Fruit fly (Drosophila melanogaster) whole organism, wandering third instar larva: ENCODE results near the gene CG7878.

ENCODE experiments used
- Abd-B ChIP-seq: fragments of >200 bp; optimal IDR thresholded peaks from 2 replicates; lab custom pipeline; 2017; ENCODE audit warnings: missing biosample characterization, missing genetic modification characterization
- CG32264 ChIP-seq: fragments of 200-800 bp; sonication (Bioruptor generic); optimal IDR thresholded peaks from 2 replicates; lab custom pipeline; 2016; ENCODE audit warnings: missing biosample characterization, missing genetic modification characterization
- CG9705 ChIP-seq: fragments of 200-800 bp; sonication (Bioruptor generic); optimal IDR thresholded peaks from 2 replicates; lab custom pipeline; 2018; ENCODE audit warnings: missing biosample characterization, mild to moderate bottlenecking, missing genetic modification characterization
- CrebA ChIP-seq: fragments of 200-800 bp; sonication (Bioruptor generic); optimal IDR thresholded peaks from 2 replicates; lab custom pipeline; 2016; ENCODE audit warnings: missing biosample characterization, mild to moderate bottlenecking, missing genetic modification characterization, borderline replicate concordance
- Dfd ChIP-seq: fragments of >200 bp; optimal IDR thresholded peaks from 2 replicates; lab custom pipeline; 2017; ENCODE audit warnings: missing biosample characterization, missing genetic modification characterization
- Dif ChIP-seq: fragments of 200-275, 200-300 bp; sonication (Bioruptor generic); optimal IDR thresholded peaks from 2 replicates; lab custom pipeline; 2018; ENCODE audit warnings: missing biosample characterization, missing genetic modification characterization; ENCODE audit not compliant: partially characterized antibody
- GATAd ChIP-seq: sonication (Bioruptor generic); optimal IDR thresholded peaks from 2 replicates; lab custom pipeline; 2016; ENCODE audit warnings: missing biosample characterization, missing genetic modification characterization
- HLH106 ChIP-seq: fragments of 200-800 bp; optimal IDR thresholded peaks from 3 replicates; lab custom pipeline; 2019; ENCODE audit warnings: missing biosample characterization, mild to moderate bottlenecking, missing genetic modification characterization, moderate library complexity
- Hnf4 ChIP-seq: fragments of 200-800 bp; sonication (Bioruptor generic); optimal IDR thresholded peaks from 2 replicates; lab custom pipeline; 2016; ENCODE audit warnings: missing biosample characterization, mild to moderate bottlenecking, missing genetic modification characterization
- Hr78 ChIP-seq: fragments of >200 bp; optimal IDR thresholded peaks from 2 replicates; lab custom pipeline; 2017; ENCODE audit warnings: missing biosample characterization, missing genetic modification characterization
- Hr83 ChIP-seq: fragments of 200-300 bp; sonication (Bioruptor generic); optimal IDR thresholded peaks from 2 replicates; lab custom pipeline; 2016; ENCODE audit warnings: missing biosample characterization, mild to moderate bottlenecking, missing genetic modification characterization, moderate library complexity; ENCODE audit not compliant: poor library complexity, severe bottlenecking
- Jra ChIP-seq: sonication (Bioruptor generic); optimal IDR thresholded peaks from 2 replicates; lab custom pipeline; 2016; ENCODE audit warnings: missing biosample characterization, missing genetic modification characterization
- Mio ChIP-seq: sonication (Bioruptor generic); optimal IDR thresholded peaks from 2 replicates; lab custom pipeline; 2016; ENCODE audit warnings: missing biosample characterization, missing genetic modification characterization
- Myc ChIP-seq: fragments of >200 bp; optimal IDR thresholded peaks from 2 replicates; lab custom pipeline; 2017
- N ChIP-seq: fragments of >200 bp; optimal IDR thresholded peaks from 2 replicates; lab custom pipeline; 2018; ENCODE audit warnings: missing biosample characterization, missing external identifiers, missing genetic modification characterization
- OdsH ChIP-seq: fragments of 200-800 bp; sonication (Bioruptor generic); optimal IDR thresholded peaks from 2 replicates; lab custom pipeline; 2016; ENCODE audit warnings: missing biosample characterization, mild to moderate bottlenecking, missing genetic modification characterization
- Rel ChIP-seq, 2 experiments: fragments of 200-800 bp; sonication (Bioruptor generic) in 1 of 2; optimal IDR thresholded peaks; 2 replicates in 1 of 2; 3 replicates in 1 of 2; lab custom pipeline; 2016 to 2019; ENCODE audit warnings: mild to moderate bottlenecking in 2 of 2, missing biosample characterization in 2 of 2, missing genetic modification characterization in 2 of 2, moderate library complexity in 1 of 2
- Sp1 ChIP-seq: fragments of 200-800 bp; sonication (Bioruptor generic); optimal IDR thresholded peaks from 3 replicates; lab custom pipeline; 2019; ENCODE audit warnings: missing biosample characterization, mild to moderate bottlenecking, missing genetic modification characterization, moderate library complexity
- Vsx2 ChIP-seq: fragments of 200-300, 225-300 bp; sonication (Bioruptor generic); optimal IDR thresholded peaks from 2 replicates; lab custom pipeline; 2018; ENCODE audit warnings: missing biosample characterization, missing genetic modification characterization; ENCODE audit not compliant: partially characterized antibody
- br ChIP-seq: fragments of 200-800 bp; sonication (Bioruptor generic); optimal IDR thresholded peaks from 2 replicates; lab custom pipeline; 2016; ENCODE audit warnings: missing biosample characterization, missing genetic modification characterization
- brk ChIP-seq: fragments of 200-800 bp; sonication (Bioruptor generic); optimal IDR thresholded peaks from 2 replicates; lab custom pipeline; 2016; ENCODE audit warnings: missing biosample characterization, mild to moderate bottlenecking, missing genetic modification characterization
- dl ChIP-seq, 2 experiments: fragments of 175-275, 200-275 bp in 1 of 2; fragments of 200-275 bp in 1 of 2; sonication (Bioruptor generic); optimal IDR thresholded peaks; lab custom pipeline; 2018; ENCODE audit warnings: mild to moderate bottlenecking in 2 of 2, missing biosample characterization in 2 of 2, missing genetic modification characterization in 2 of 2, moderate library complexity in 2 of 2; ENCODE audit not compliant: partially characterized antibody in 2 of 2, insufficient read depth in 1 of 2
- dmrt93B ChIP-seq: fragments of 200-800 bp; sonication (Bioruptor generic); optimal IDR thresholded peaks from 2 replicates; lab custom pipeline; 2018; ENCODE audit warnings: missing biosample characterization, mild to moderate bottlenecking, missing genetic modification characterization
- dsf ChIP-seq: sonication (Bioruptor generic); optimal IDR thresholded peaks from 2 replicates; lab custom pipeline; 2016; ENCODE audit warnings: missing biosample characterization, missing genetic modification characterization, borderline replicate concordance
- ey ChIP-seq: fragments of 200-800 bp; sonication (Bioruptor generic); optimal IDR thresholded peaks from 2 replicates; lab custom pipeline; 2016; ENCODE audit warnings: missing biosample characterization, missing genetic modification characterization
- foxo ChIP-seq, 2 experiments: fragments of 200-800 bp; sonication (Bioruptor generic); optimal IDR thresholded peaks; 2 replicates in 1 of 2; 3 replicates in 1 of 2; lab custom pipeline; 2016 to 2017; ENCODE audit warnings: missing biosample characterization in 2 of 2, missing genetic modification characterization in 2 of 2
- fru ChIP-seq: fragments of 200-800 bp; sonication (Bioruptor generic); optimal IDR thresholded peaks from 3 replicates; lab custom pipeline; 2016; ENCODE audit warnings: missing biosample characterization, mild to moderate bottlenecking, missing genetic modification characterization
- h ChIP-seq: fragments of 200-800 bp; sonication (Bioruptor generic); optimal IDR thresholded peaks from 3 replicates; lab custom pipeline; 2016; ENCODE audit warnings: missing biosample characterization, mild to moderate bottlenecking, missing genetic modification characterization
- jim ChIP-seq: fragments of 175-275, 200-325 bp; sonication (Bioruptor generic); optimal IDR thresholded peaks from 2 replicates; lab custom pipeline; 2016; ENCODE audit warnings: missing biosample characterization, mild to moderate bottlenecking, missing genetic modification characterization
- lola ChIP-seq: fragments of >200 bp; optimal IDR thresholded peaks from 2 replicates; lab custom pipeline; 2017; ENCODE audit warnings: missing biosample characterization, missing genetic modification characterization
- pan ChIP-seq: fragments of >200 bp; optimal IDR thresholded peaks from 2 replicates; lab custom pipeline; 2017
- psq ChIP-seq: fragments of 200-800 bp; sonication (Bioruptor generic); optimal IDR thresholded peaks from 3 replicates; lab custom pipeline; 2017; ENCODE audit warnings: missing biosample characterization, mild to moderate bottlenecking, missing genetic modification characterization, moderate library complexity
- rgr ChIP-seq: fragments of 200-800 bp; sonication (Bioruptor generic); optimal IDR thresholded peaks from 3 replicates; lab custom pipeline; 2016; ENCODE audit warnings: missing biosample characterization, mild to moderate bottlenecking, missing genetic modification characterization
- sage ChIP-seq: fragments of 200-800 bp; sonication (Bioruptor generic); optimal IDR thresholded peaks from 2 replicates; lab custom pipeline; 2016; ENCODE audit warnings: missing biosample characterization, mild to moderate bottlenecking, missing genetic modification characterization
- sv ChIP-seq: fragments of 200-800 bp; sonication (Bioruptor generic); optimal IDR thresholded peaks from 3 replicates; lab custom pipeline; 2016; ENCODE audit warnings: missing biosample characterization, missing genetic modification characterization
- tai ChIP-seq: sonication (Bioruptor generic); optimal IDR thresholded peaks from 2 replicates; lab custom pipeline; 2016; ENCODE audit warnings: missing biosample characterization, missing genetic modification characterization
- usp ChIP-seq: fragments of >200 bp; optimal IDR thresholded peaks from 2 replicates; lab custom pipeline; 2017; ENCODE audit warnings: missing biosample characterization, missing genetic modification characterization
- woc ChIP-seq: sonication (Bioruptor generic); optimal IDR thresholded peaks from 2 replicates; lab custom pipeline; 2016; ENCODE audit warnings: missing biosample characterization, mild to moderate bottlenecking, missing genetic modification characterization

The CG7878 gene

dm6 chr3R:8110951-8111350 lies 11.6 kb upstream of the CG7878 start:
- TF ChIP-seq jim (GFP tag; lab: Kevin White, UChicago) (no peak), sv (GFP tag; lab: Kevin White, UChicago) (no peak), sage (no peak), tai (no peak), brk (no peak), br (no peak), h (GFP tag; lab: Kevin White, UChicago) (no peak), dl (GFP tag; optimal IDR thresholded peaks at IDR 0.05; lab: Kevin White, UChicago; ENCODE audit: insufficient read depth in 1 of 2, partially characterized antibody in 2 of 2) (no peak), rgr (no peak), CrebA (GFP tag; lab: Kevin White, UChicago) (no peak), fru (GFP tag; lab: Kevin White, UChicago) (no peak), dmrt93B (GFP tag; lab: Kevin White, UChicago) (no peak), Dif (no peak), psq (GFP tag; lab: Kevin White, UChicago) (no peak), usp (GFP tag; lab: Kevin White, UChicago) (no peak), dsf (GFP tag; lab: Kevin White, UChicago) (no peak)

- TF ChIP-seq jim (GFP tag; lab: Kevin White, UChicago), result no peak
- no peak for TF ChIP-seq Mio (GFP tag; lab: Kevin White, UChicago)
- no peak for TF ChIP-seq Myc
- TF ChIP-seq tai, result no peak
- TF ChIP-seq Rel (GFP tag; optimal IDR thresholded peaks at IDR 0.05; lab: Kevin White, UChicago), result no peak
- no peak for TF ChIP-seq Rel (tag; optimal IDR thresholded peaks at IDR 0.05; lab: Kevin White, UChicago)
- no peak for TF ChIP-seq Hr78 (GFP tag; lab: Kevin White, UChicago)
- no peak for TF ChIP-seq foxo (GFP tag; optimal IDR thresholded peaks at IDR 0.05; lab: Kevin White, UChicago)
- no peak for TF ChIP-seq brk
- TF ChIP-seq dmrt93B (GFP tag; lab: Kevin White, UChicago), result no peak
- TF ChIP-seq, all 38 proteins: peak for 0
Measured at dm6 chr3R:8111789-8112382, 10.6 kb upstream of the CG7878 start.

DNA sequence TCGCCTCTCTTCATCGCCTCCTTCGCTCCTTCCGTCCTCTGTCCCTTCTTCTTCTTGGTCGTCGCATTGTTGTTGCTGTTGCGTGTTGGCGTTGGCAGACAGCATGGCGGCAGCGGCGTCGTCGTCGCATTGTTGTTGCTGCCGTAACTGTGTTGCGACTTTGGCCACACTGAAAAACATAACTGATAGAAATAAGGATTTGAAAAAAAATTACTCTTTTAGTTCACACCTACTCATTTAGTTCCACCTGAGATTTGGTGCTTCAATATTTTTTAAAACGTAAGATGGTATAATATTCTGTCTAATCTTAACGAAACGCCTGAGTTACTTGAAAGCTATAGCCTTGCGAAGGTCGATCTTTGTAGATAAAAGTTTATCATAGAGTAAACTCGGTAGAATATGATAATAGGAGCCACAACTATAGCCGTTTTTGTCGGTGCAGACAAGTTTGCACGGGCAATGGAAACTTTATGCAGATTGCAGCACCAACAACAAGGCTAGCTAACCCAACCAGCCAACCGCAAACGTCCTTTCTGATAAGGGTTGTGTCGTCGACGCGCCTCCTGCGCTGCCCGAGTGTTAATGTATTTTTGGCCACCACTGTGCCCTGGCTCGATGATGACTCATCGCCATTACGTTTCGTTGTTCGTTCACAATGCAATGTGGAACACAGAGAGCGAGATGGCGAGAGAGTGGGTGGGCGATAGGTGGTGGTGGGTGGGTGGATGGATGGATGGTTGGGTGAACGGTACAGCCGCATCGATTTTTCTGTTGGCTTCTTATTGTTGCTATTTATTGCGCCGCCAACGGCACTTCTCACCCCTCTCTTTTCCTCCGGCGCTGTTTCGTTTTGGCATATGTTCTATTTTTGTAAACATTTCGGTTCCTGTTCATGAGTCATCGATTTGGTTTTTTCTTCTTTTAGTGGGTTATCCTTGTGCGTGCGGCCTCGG lies 9.4 kb upstream of the CG7878 start:
- TF ChIP-seq Dfd (no peak), Abd-B (GFP tag; lab: Kevin White, UChicago) (no peak), foxo (GFP tag; optimal IDR thresholded peaks at IDR 0.05; lab: Kevin White, UChicago) (peak in 1 of 2 experiments; percentile 83), Hr83 (GFP tag; lab: Kevin White, UChicago) (no peak), dmrt93B (GFP tag; lab: Kevin White, UChicago) (peak; percentile 69), ey (peak; percentile 88), CG32264 (GFP tag; lab: Kevin White, UChicago) (no peak), lola (GFP tag; lab: Kevin White, UChicago) (no peak), rgr (peak; percentile 80), Hnf4 (GFP tag; lab: Kevin White, UChicago) (peak; percentile 42), HLH106 (tag; lab: Kevin White, UChicago) (peak; percentile 75), brk (peak; percentile 29), Hr78 (GFP tag; lab: Kevin White, UChicago) (no peak), Rel (GFP tag; optimal IDR thresholded peaks at IDR 0.05; lab: Kevin White, UChicago) (no peak), Rel (tag; optimal IDR thresholded peaks at IDR 0.05; lab: Kevin White, UChicago) (no peak), usp (GFP tag; lab: Kevin White, UChicago) (no peak), sv (GFP tag; lab: Kevin White, UChicago) (peak; percentile 61), fru (GFP tag; lab: Kevin White, UChicago) (peak; percentile 84), woc (GFP tag; lab: Kevin White, UChicago) (peak; percentile 63), CrebA (GFP tag; lab: Kevin White, UChicago) (no peak), br (peak; percentile 78), sage (peak; percentile 38), CG9705 (GFP tag; lab: Kevin White, UChicago) (no peak), Vsx2 (GFP tag; lab: Kevin White, UChicago) (no peak), N (GFP tag; lab: Kevin White, UChicago) (no peak), Dif (no peak), Jra (GFP tag; lab: Kevin White, UChicago) (peak; percentile 40), GATAd (GFP tag; lab: Kevin White, UChicago) (no peak), psq (GFP tag; lab: Kevin White, UChicago) (peak; percentile 80), Mio (GFP tag; lab: Kevin White, UChicago) (no peak), OdsH (GFP tag; lab: Kevin White, UChicago) (peak; percentile 75), Sp1 (GFP tag; lab: Kevin White, UChicago) (peak; percentile 82), dl (GFP tag; optimal IDR thresholded peaks at IDR 0.05; lab: Kevin White, UChicago; ENCODE audit: insufficient read depth in 1 of 2, partially characterized antibody in 2 of 2) (no peak), jim (GFP tag; lab: Kevin White, UChicago) (no peak), Myc (no peak), tai (peak; percentile 60), dsf (GFP tag; lab: Kevin White, UChicago) (no peak), h (GFP tag; lab: Kevin White, UChicago) (peak; percentile 70), pan (lab: Kevin White, UChicago) (no peak)
